Worm (Caenorhabditis elegans) whole organism, L1 larva: Measurements from ENCODE around the gene sfrp-1.

Source experiments
- C16A3.4 ChIP-seq: fragments of 150-350 bp; optimal IDR thresholded peaks from 2 replicates; lab custom pipeline; 2014; ENCODE audit warnings: missing biosample characterization, missing genetic modification characterization
- F16B12.6 ChIP-seq: fragments of 150-350 bp; optimal IDR thresholded peaks from 2 replicates; lab custom pipeline; 2014; ENCODE audit warnings: missing biosample characterization, missing genetic modification characterization
- Y116A8C.19 ChIP-seq: sonication (generic microtip); optimal IDR thresholded peaks from 2 replicates; lab custom pipeline; 2016; ENCODE audit warnings: missing compliant biosample characterization, missing genetic modification characterization, borderline replicate concordance
- aly-2 ChIP-seq: fragments of 150-350 bp; optimal IDR thresholded peaks from 2 replicates; lab custom pipeline; 2014; ENCODE audit warnings: missing biosample characterization, missing genetic modification characterization
- blmp-1 ChIP-seq: fragments of 150-350 bp; optimal IDR thresholded peaks from 2 replicates; lab custom pipeline; 2014; ENCODE audit warnings: missing biosample characterization, missing genetic modification characterization
- ceh-63 ChIP-seq: fragments of 200-800 bp; sonication (Bioruptor generic); optimal IDR thresholded peaks from 2 replicates; lab custom pipeline; 2018; ENCODE audit warnings: mild to moderate bottlenecking, missing genetic modification characterization, missing compliant biosample characterization
- ceh-90 ChIP-seq: sonication (generic microtip); optimal IDR thresholded peaks from 2 replicates; lab custom pipeline; 2016; ENCODE audit warnings: missing genetic modification characterization, missing compliant biosample characterization
- ces-1 ChIP-seq: fragments of 150-350 bp; optimal IDR thresholded peaks from 2 replicates; lab custom pipeline; 2014; ENCODE audit warnings: missing biosample characterization, missing genetic modification reagents, missing genetic modification characterization
- dpl-1 ChIP-seq, 3 experiments: fragments of 150-350 bp in 2 of 3; sonication (generic microtip) in 1 of 3; optimal IDR thresholded peaks; 2 replicates each; lab custom pipeline; 2014 to 2017; ENCODE audit warnings: missing biosample characterization in 3 of 3, missing genetic modification characterization in 3 of 3, missing genetic modification reagents in 3 of 3
- efl-1 ChIP-seq, 4 experiments: fragments of 150-350 bp; optimal IDR thresholded peaks in 3 of 4; peaks in 1 of 4; 1 replicate in 1 of 4; 2 replicates in 3 of 4; lab custom pipeline; 2014; ENCODE audit warnings: missing biosample characterization in 2 of 4, missing genetic modification characterization in 2 of 4, missing genetic modification reagents in 2 of 4
- egl-13 ChIP-seq: sonication (generic microtip); optimal IDR thresholded peaks from 2 replicates; lab custom pipeline; 2016; ENCODE audit warnings: missing genotype, missing genetic modification reagents, missing genetic modification characterization, missing compliant biosample characterization
- ets-5 ChIP-seq: fragments of 200-800 bp; sonication (Bioruptor generic); IDR thresholded peaks from 2 replicates; pipeline ENCODE4 v1.3.6; 2022; ENCODE audit warnings: missing genetic modification characterization, missing compliant biosample characterization
- fkh-10 ChIP-seq: sonication (generic microtip); optimal IDR thresholded peaks from 2 replicates; lab custom pipeline; 2017; ENCODE audit warnings: missing biosample characterization, missing genetic modification reagents, missing genetic modification characterization
- fkh-4 ChIP-seq: sonication (generic microtip); optimal IDR thresholded peaks from 2 replicates; lab custom pipeline; 2016; ENCODE audit warnings: missing compliant biosample characterization, missing genetic modification characterization, borderline replicate concordance
- fkh-8 ChIP-seq: sonication (generic microtip); optimal IDR thresholded peaks from 2 replicates; lab custom pipeline; 2016; ENCODE audit warnings: mild to moderate bottlenecking, missing genetic modification characterization, missing compliant biosample characterization
- fos-1 ChIP-seq: fragments of 150-350 bp; optimal IDR thresholded peaks from 2 replicates; lab custom pipeline; 2014; ENCODE audit warnings: missing biosample characterization, missing genetic modification characterization
- grh-1 ChIP-seq: fragments of 200-800 bp; sonication (Bioruptor generic); IDR thresholded peaks from 2 replicates; pipeline ENCODE4 v1.3.6; 2022; ENCODE audit warnings: missing genetic modification reagents, missing genetic modification characterization, missing compliant biosample characterization
- hlh-4 ChIP-seq: sonication (generic microtip); optimal IDR thresholded peaks from 2 replicates; lab custom pipeline; 2016; ENCODE audit warnings: mild to moderate bottlenecking, missing genetic modification characterization, missing compliant biosample characterization
- hpl-2 ChIP-seq: fragments of 150-350 bp; optimal IDR thresholded peaks from 2 replicates; lab custom pipeline; 2014; ENCODE audit warnings: missing biosample characterization, missing genetic modification reagents, missing genetic modification characterization
- irx-1 ChIP-seq: sonication (generic microtip); optimal IDR thresholded peaks from 2 replicates; lab custom pipeline; 2016; ENCODE audit warnings: missing genetic modification characterization, missing compliant biosample characterization
- lin-13 ChIP-seq: fragments of 150-350 bp; optimal IDR thresholded peaks from 2 replicates; lab custom pipeline; 2014; ENCODE audit warnings: missing biosample characterization, missing genetic modification reagents, missing genetic modification characterization
- lin-14 ChIP-seq: fragments of 200-800 bp; sonication (Bioruptor generic); optimal IDR thresholded peaks from 2 replicates; lab custom pipeline; 2018; ENCODE audit warnings: mild to moderate bottlenecking, missing genetic modification characterization, moderate library complexity, missing compliant biosample characterization
- lin-35 ChIP-seq, 2 experiments: fragments of 150-350 bp; optimal IDR thresholded peaks; 2 replicates each; lab custom pipeline; 2014; ENCODE audit warnings: missing biosample characterization in 2 of 2, missing genetic modification characterization in 2 of 2, missing genetic modification reagents in 2 of 2
- lin-39 ChIP-seq: fragments of 150-350 bp; optimal IDR thresholded peaks from 2 replicates; lab custom pipeline; 2014; ENCODE audit warnings: missing biosample characterization, missing genetic modification reagents, missing genetic modification characterization
- lir-3 ChIP-seq: sonication (generic microtip); optimal IDR thresholded peaks from 2 replicates; lab custom pipeline; 2016; ENCODE audit warnings: mild to moderate bottlenecking, missing genetic modification characterization, moderate library complexity, missing compliant biosample characterization; ENCODE audit not compliant: poor library complexity
- mep-1 ChIP-seq: fragments of 150-350 bp; optimal IDR thresholded peaks from 2 replicates; lab custom pipeline; 2014; ENCODE audit warnings: missing biosample characterization, missing genetic modification characterization
- nhr-11 ChIP-seq: fragments of 150-350 bp; optimal IDR thresholded peaks from 2 replicates; lab custom pipeline; 2014; ENCODE audit warnings: missing biosample characterization, missing genetic modification characterization
- nhr-19 ChIP-seq: fragments of 200-800 bp; sonication (Bioruptor generic); conservative IDR thresholded peaks from 2 replicates; pipeline ENCODE4 v1.3.6; 2022; ENCODE audit warnings: missing genetic modification characterization, missing compliant biosample characterization
- nhr-20 ChIP-seq: sonication (generic microtip); optimal IDR thresholded peaks from 2 replicates; lab custom pipeline; 2016; ENCODE audit warnings: mild to moderate bottlenecking, missing genetic modification characterization, missing compliant biosample characterization
- nhr-237 ChIP-seq: fragments of 150-350 bp; optimal IDR thresholded peaks from 2 replicates; lab custom pipeline; 2014; ENCODE audit warnings: missing biosample characterization, missing genetic modification characterization
- nhr-47 ChIP-seq: sonication (generic microtip); optimal IDR thresholded peaks from 2 replicates; lab custom pipeline; 2016; ENCODE audit warnings: mild to moderate bottlenecking, missing genetic modification characterization, moderate library complexity, missing compliant biosample characterization
- nhr-71 ChIP-seq: sonication (generic microtip); optimal IDR thresholded peaks from 2 replicates; lab custom pipeline; 2016; ENCODE audit warnings: mild to moderate bottlenecking, missing genetic modification characterization, moderate library complexity, missing compliant biosample characterization
- nhr-76 ChIP-seq: sonication (generic microtip); optimal IDR thresholded peaks from 2 replicates; lab custom pipeline; 2017; ENCODE audit warnings: missing biosample characterization, missing genetic modification characterization
- nhr-77 ChIP-seq: fragments of 150-350 bp; optimal IDR thresholded peaks from 2 replicates; lab custom pipeline; 2014; ENCODE audit warnings: missing biosample characterization, missing genetic modification characterization
- nhr-84 ChIP-seq: sonication (generic microtip); optimal IDR thresholded peaks from 2 replicates; lab custom pipeline; 2017; ENCODE audit warnings: missing biosample characterization, missing genetic modification characterization
- pax-3 ChIP-seq: fragments of 200-800 bp; sonication (Bioruptor generic); optimal IDR thresholded peaks from 2 replicates; lab custom pipeline; 2018; ENCODE audit warnings: mild to moderate bottlenecking, missing genetic modification characterization, moderate library complexity, missing compliant biosample characterization
- skn-1 ChIP-seq: fragments of 150-350 bp; optimal IDR thresholded peaks from 2 replicates; lab custom pipeline; 2014; ENCODE audit warnings: missing biosample characterization, missing genetic modification characterization
- snpc-4 ChIP-seq: fragments of 150-350 bp; optimal IDR thresholded peaks from 2 replicates; lab custom pipeline; 2014; ENCODE audit warnings: missing biosample characterization, missing genetic modification characterization
- snu-23 ChIP-seq: sonication (generic microtip); optimal IDR thresholded peaks from 2 replicates; lab custom pipeline; 2016; ENCODE audit warnings: missing genetic modification characterization, missing compliant biosample characterization
- sox-4 ChIP-seq: sonication (generic microtip); optimal IDR thresholded peaks from 2 replicates; lab custom pipeline; 2016; ENCODE audit warnings: missing genetic modification characterization, missing compliant biosample characterization
- sup-37 ChIP-seq: fragments of 200-800 bp; sonication (Bioruptor generic); optimal IDR thresholded peaks from 2 replicates; lab custom pipeline; 2018; ENCODE audit warnings: mild to moderate bottlenecking, missing genetic modification characterization, missing compliant biosample characterization
- tbx-2 ChIP-seq: sonication (generic microtip); optimal IDR thresholded peaks from 2 replicates; lab custom pipeline; 2016; ENCODE audit warnings: missing genetic modification characterization, missing compliant biosample characterization
- tlp-1 ChIP-seq: fragments of 150-350 bp; optimal IDR thresholded peaks from 2 replicates; lab custom pipeline; 2014; ENCODE audit warnings: missing biosample characterization, missing genetic modification characterization
- unc-86 ChIP-seq: sonication (generic microtip); optimal IDR thresholded peaks from 2 replicates; lab custom pipeline; 2016; ENCODE audit warnings: missing genetic modification characterization, missing compliant biosample characterization
- unc-98 ChIP-seq: fragments of 200-800 bp; sonication (Bioruptor generic); IDR thresholded peaks from 2 replicates; pipeline ENCODE4 v1.3.6; 2022; ENCODE audit warnings: missing genetic modification characterization, missing compliant biosample characterization
- vab-15 ChIP-seq: sonication (generic microtip); optimal IDR thresholded peaks from 2 replicates; lab custom pipeline; 2017; ENCODE audit warnings: missing genotype, mild to moderate bottlenecking, missing genetic modification characterization, missing compliant biosample characterization
- xbp-1 ChIP-seq: sonication (generic microtip); optimal IDR thresholded peaks from 2 replicates; lab custom pipeline; 2016; ENCODE audit warnings: missing genetic modification characterization, missing compliant biosample characterization
- zag-1 ChIP-seq: fragments of 150-350 bp; optimal IDR thresholded peaks from 2 replicates; lab custom pipeline; 2014; ENCODE audit warnings: missing biosample characterization, missing genetic modification characterization
- zip-4 ChIP-seq: fragments of 200-800 bp; sonication (Bioruptor generic); optimal IDR thresholded peaks from 2 replicates; lab custom pipeline; 2018; ENCODE audit warnings: mild to moderate bottlenecking, missing genetic modification characterization, moderate library complexity, missing compliant biosample characterization

sfrp-1 gene

DNA sequence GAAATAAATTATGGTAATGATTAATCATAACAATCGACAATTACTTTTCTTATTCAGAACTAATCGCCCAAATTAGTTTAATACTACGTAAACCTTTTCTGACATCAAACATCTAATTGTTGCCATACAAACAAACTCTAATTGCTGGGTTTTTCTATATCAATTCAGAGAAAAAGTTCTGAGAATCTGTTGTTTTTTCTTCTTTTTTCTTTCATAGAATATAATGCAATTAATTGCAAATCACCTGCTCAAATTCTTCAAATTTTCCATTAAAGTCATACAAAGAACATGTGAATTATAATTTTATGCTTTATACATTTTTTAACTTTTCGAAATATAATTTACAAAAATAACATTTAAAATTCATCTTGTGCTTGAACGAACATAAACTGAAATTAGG is 1.2 kb upstream of the sfrp-1 start:
- TF ChIP-seq ces-1 (GFP tag; lab: Kevin White, UChicago) = no peak
- TF ChIP-seq ceh-63 (GFP tag; lab: Kevin White, UChicago) = no peak
- no peak for TF ChIP-seq F16B12.6 (tag; lab: Kevin White, UChicago)
- no peak for TF ChIP-seq unc-86 (tag; lab: Kevin White, UChicago)
- TF ChIP-seq ceh-90 = no peak
- TF ChIP-seq pax-3 = peak; percentile 8
- no peak for TF ChIP-seq blmp-1 (tag; lab: Kevin White, UChicago)
- TF ChIP-seq nhr-71 = peak; percentile 22
- no peak for TF ChIP-seq irx-1 (tag; lab: Kevin White, UChicago)
- TF ChIP-seq hlh-4 (tag; lab: Kevin White, UChicago) = peak; percentile 64
- no peak for TF ChIP-seq tbx-2 (tag; lab: Kevin White, UChicago)
- TF ChIP-seq fkh-8 = peak; percentile 52
- TF ChIP-seq Y116A8C.19 (tag; lab: Kevin White, UChicago) = no peak
- no peak for TF ChIP-seq sox-4 (tag; lab: Kevin White, UChicago)

DNA sequence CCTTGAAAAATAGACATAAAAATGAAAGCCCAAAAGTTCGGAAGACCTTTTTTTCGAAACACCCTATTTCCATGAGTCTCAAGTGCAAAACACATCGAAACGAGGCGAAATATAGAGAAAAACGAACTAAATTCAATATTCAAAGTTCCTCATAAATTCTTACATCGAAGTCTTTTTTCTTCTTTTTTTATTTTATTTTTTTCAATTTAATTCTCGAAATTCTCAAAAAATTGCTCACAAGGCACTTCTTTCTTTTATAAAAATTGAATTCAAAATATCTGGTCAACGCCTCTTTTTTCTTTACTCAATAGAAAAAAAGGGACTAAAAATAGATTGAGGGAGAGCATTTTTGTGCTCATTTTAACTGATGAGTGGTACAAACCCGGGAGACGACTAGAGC is 7.0 kb downstream of the sfrp-1 start:
- no peak for TF ChIP-seq unc-98
- TF ChIP-seq grh-1 = no peak
- no peak for TF ChIP-seq nhr-19 (GFP tag; lab: Robert Waterston, UW)
- no peak for TF ChIP-seq nhr-237
- peak; percentile 54 for TF ChIP-seq fkh-10 (GFP tag; lab: Kevin White, UChicago)
- TF ChIP-seq hpl-2 = no peak
- TF ChIP-seq nhr-20 = no peak
- no peak for TF ChIP-seq aly-2 (tag; lab: Kevin White, UChicago)
- no peak for TF ChIP-seq C16A3.4

DNA sequence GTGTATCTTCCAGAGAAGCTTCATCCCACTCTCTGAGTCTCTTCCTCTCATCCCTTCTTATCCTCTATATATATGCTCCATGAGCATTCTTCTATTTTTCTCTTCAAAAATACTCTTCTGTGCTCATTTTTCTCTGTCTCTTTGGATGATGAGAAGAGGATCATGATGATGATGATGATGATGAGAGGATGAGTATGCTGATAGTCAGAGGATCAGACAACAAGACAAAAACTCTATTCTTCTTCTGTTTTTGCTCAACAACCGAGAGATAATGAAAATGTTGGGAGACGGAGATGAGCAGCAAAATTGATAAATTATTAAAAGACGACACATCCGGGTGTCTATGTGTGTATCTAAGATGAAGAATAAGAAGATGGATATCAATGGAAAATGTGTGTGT is 8.9 kb downstream of the sfrp-1 start:
- TF ChIP-seq irx-1 (tag; lab: Kevin White, UChicago) = no peak
- TF ChIP-seq nhr-47 (tag; lab: Kevin White, UChicago) = peak; percentile 51
- TF ChIP-seq lin-13 = no peak
- TF ChIP-seq mep-1 (tag; lab: Kevin White, UChicago) = peak; percentile 48
- TF ChIP-seq lin-35 (GFP tag; optimal IDR thresholded peaks at IDR 0.05; lab: Kevin White, UChicago) = peak in 1 of 2 experiments; percentile 36
- peak; percentile 3 for TF ChIP-seq xbp-1 (tag; lab: Kevin White, UChicago)
- TF ChIP-seq nhr-11 (tag; lab: Kevin White, UChicago) = peak; percentile 25
- no peak for TF ChIP-seq egl-13 (tag; lab: Kevin White, UChicago)
- TF ChIP-seq vab-15 (tag; lab: Kevin White, UChicago) = no peak
- TF ChIP-seq efl-1 (optimal IDR thresholded peaks at IDR 0.05; lab: Kevin White, UChicago) = peak; percentile 44 to 49
- TF ChIP-seq efl-1 (GFP tag; optimal IDR thresholded peaks at IDR 0.05 in 1 of 2; lab: Kevin White, UChicago) = peak; percentile 13 to 20
- peak; percentile 90 for TF ChIP-seq lin-14 (GFP tag; lab: Kevin White, UChicago)
- TF ChIP-seq lir-3 (tag; lab: Kevin White, UChicago) = peak; percentile 60
- no peak for TF ChIP-seq lin-39
- no peak for TF ChIP-seq C16A3.4
- TF ChIP-seq nhr-76 = no peak
- TF ChIP-seq ces-1 (GFP tag; lab: Kevin White, UChicago) = no peak
- TF ChIP-seq zip-4 (GFP tag; lab: Kevin White, UChicago) = no peak
- peak; percentile 42 for TF ChIP-seq skn-1
- no peak for TF ChIP-seq hlh-4 (tag; lab: Kevin White, UChicago)
- peak; percentile 42 for TF ChIP-seq nhr-20
- TF ChIP-seq fos-1 (tag; lab: Kevin White, UChicago) = peak; percentile 62
- no peak for TF ChIP-seq snpc-4 (tag; lab: Kevin White, UChicago)
- no peak for TF ChIP-seq ceh-90
- TF ChIP-seq unc-98 = no peak
- no peak for TF ChIP-seq sox-4 (tag; lab: Kevin White, UChicago)
- peak; percentile 66 for TF ChIP-seq snu-23 (GFP tag; lab: Kevin White, UChicago)
- peak; percentile 47 for TF ChIP-seq tbx-2 (tag; lab: Kevin White, UChicago)
- peak in 2 of 3 experiments; percentile 14 to 26 for TF ChIP-seq dpl-1 (GFP tag; optimal IDR thresholded peaks at IDR 0.05; lab: Kevin White, UChicago)
- TF ChIP-seq nhr-84 (tag; lab: Kevin White, UChicago) = no peak
- no peak for TF ChIP-seq tlp-1
- TF ChIP-seq nhr-19 (GFP tag; lab: Robert Waterston, UW) = peak; percentile 47
- TF ChIP-seq nhr-71 = peak; percentile 83
- no peak for TF ChIP-seq fkh-4 (tag; lab: Kevin White, UChicago)
- TF ChIP-seq zag-1 = no peak
- peak; percentile 89 for TF ChIP-seq unc-86 (tag; lab: Kevin White, UChicago)
- no peak for TF ChIP-seq sup-37 (GFP tag; lab: Kevin White, UChicago)
- peak; percentile 48 for TF ChIP-seq fkh-10 (GFP tag; lab: Kevin White, UChicago)
- TF ChIP-seq nhr-77 = no peak
- TF ChIP-seq ets-5 (GFP tag; lab: Robert Waterston, UW) = no peak
